1 worm cellular context compared by ENCODE assay signal in genomic region chrIV:13297746-13298145, ce11.
A peak's percentile ranks its signal among the peaks of the same experiment; 100 is the strongest.
TF ChIP-seq lines count a peak whose summit lies in the region.

TSS of gene Y67H2A.2 (minus strand) at chrIV:13297819.
TSS of gene micu-1 (plus strand) at chrIV:13297926.

TF ChIP-seq in whole organism, L1 larva, 84 proteins besides CTCF, POLR2A, EP300 and RAD21 (continued from another document):
- TF ChIP-seq skn-1 (tag; optimal IDR thresholded peaks at IDR 0.05; lab: Kevin White, UChicago) (peak; percentile 62), ceh-63 (GFP tag; optimal IDR thresholded peaks at IDR 0.05; lab: Kevin White, UChicago) (peak; percentile 36), aly-2 (tag; optimal IDR thresholded peaks at IDR 0.05; lab: Kevin White, UChicago) (peak; percentile 41), C04F5.9 (tag; optimal IDR thresholded peaks at IDR 0.05; lab: Kevin White, UChicago) (peak; percentile 46), irx-1 (tag; optimal IDR thresholded peaks at IDR 0.05; lab: Kevin White, UChicago) (peak; percentile 73), tbx-2 (tag; optimal IDR thresholded peaks at IDR 0.05; lab: Kevin White, UChicago) (peak; percentile 82), mdl-1 (tag; optimal IDR thresholded peaks at IDR 0.05; lab: Kevin White, UChicago) (peak in 1 of 2 experiments; percentile 68), efl-1 (optimal IDR thresholded peaks at IDR 0.05; lab: Kevin White, UChicago) (peak; percentile 80 to 82), efl-1 (GFP tag; optimal IDR thresholded peaks at IDR 0.05 in 1 of 2; lab: Kevin White, UChicago) (peak; percentile 73 to 97), ceh-90 (tag; optimal IDR thresholded peaks at IDR 0.05; lab: Kevin White, UChicago) (no peak), unc-86 (tag; optimal IDR thresholded peaks at IDR 0.05; lab: Kevin White, UChicago) (peak; percentile 80), hlh-17 (GFP tag; optimal IDR thresholded peaks at IDR 0.05; lab: Kevin White, UChicago; ENCODE audit: borderline replicate concordance) (no peak), nhr-20 (tag; optimal IDR thresholded peaks at IDR 0.05; lab: Kevin White, UChicago) (peak; percentile 81), jun-1 (tag; optimal IDR thresholded peaks at IDR 0.05; lab: Kevin White, UChicago) (peak; percentile 64), unc-30 (tag; optimal IDR thresholded peaks at IDR 0.05; lab: Kevin White, UChicago) (no peak), nhr-11 (tag; optimal IDR thresholded peaks at IDR 0.05; lab: Kevin White, UChicago) (no peak), rnt-1 (tag; optimal IDR thresholded peaks at IDR 0.05; lab: Kevin White, UChicago) (peak; percentile 89), unc-130 (tag; optimal IDR thresholded peaks at IDR 0.05; lab: Kevin White, UChicago) (peak; percentile 42), F16B12.6 (tag; optimal IDR thresholded peaks at IDR 0.05; lab: Kevin White, UChicago) (peak; percentile 51), ztf-4 (tag; optimal IDR thresholded peaks at IDR 0.05; lab: Kevin White, UChicago) (no peak), fos-1 (tag; optimal IDR thresholded peaks at IDR 0.05; lab: Kevin White, UChicago) (peak; percentile 51), lin-35 (GFP tag; optimal IDR thresholded peaks at IDR 0.05; lab: Kevin White, UChicago) (peak; percentile 80 to 85), tlp-1 (tag; optimal IDR thresholded peaks at IDR 0.05; lab: Kevin White, UChicago) (no peak)
TF ChIP-seq in whole organism, L1 larva: peak in this region for 56.
